Fruit fly (Drosophila melanogaster) whole organism, embryonic: Measurements from ENCODE around the gene CG11997.

Experiments used
- Aef1 ChIP-seq: fragments of 200-800 bp; sonication (Bioruptor generic); IDR thresholded peaks from 3 replicates; pipeline ENCODE4 v1.3.6; 2022; ENCODE audit warnings: missing biosample characterization, missing genetic modification characterization
- Asciz ChIP-seq: fragments of 200-800 bp; sonication (Bioruptor generic); optimal IDR thresholded peaks from 2 replicates; lab custom pipeline; 2017; ENCODE audit warnings: missing biosample characterization, mild to moderate bottlenecking, missing genetic modification characterization, missing genetic modification reagents
- BEAF-32 ChIP-seq: fragments of 200-800 bp; sonication (Bioruptor generic); optimal IDR thresholded peaks from 3 replicates; lab custom pipeline; 2017; ENCODE audit warnings: missing biosample characterization, missing genetic modification characterization, mild to moderate bottlenecking, moderate library complexity, missing genetic modification reagents
- CG10274 ChIP-seq: fragments of 200-800 bp; sonication (Bioruptor generic); optimal IDR thresholded peaks from 3 replicates; lab custom pipeline; 2017; ENCODE audit warnings: missing biosample characterization, mild to moderate bottlenecking, missing genetic modification characterization
- CG11093 ChIP-seq: fragments of 200-800 bp; sonication (Bioruptor generic); IDR thresholded peaks from 3 replicates; pipeline ENCODE4 v1.3.6; 2022; ENCODE audit warnings: missing biosample characterization, missing genetic modification characterization
- CG11504 ChIP-seq: fragments of 200-800 bp; sonication (Bioruptor generic); optimal IDR thresholded peaks from 3 replicates; lab custom pipeline; 2019; ENCODE audit warnings: missing biosample characterization, mild to moderate bottlenecking, missing genetic modification characterization, moderate library complexity
- CG11723 ChIP-seq: fragments of 200-800 bp; sonication (Bioruptor generic); optimal IDR thresholded peaks from 2 replicates; lab custom pipeline; 2017; ENCODE audit warnings: missing biosample characterization, mild to moderate bottlenecking, missing genetic modification characterization
- CG13424 ChIP-seq: fragments of 200-800 bp; sonication (Bioruptor generic); optimal IDR thresholded peaks from 2 replicates; lab custom pipeline; 2019; ENCODE audit warnings: missing biosample characterization, mild to moderate bottlenecking, missing genetic modification characterization, moderate library complexity
- CG15269 ChIP-seq: fragments of 200-800 bp; sonication (Bioruptor generic); optimal IDR thresholded peaks from 2 replicates; lab custom pipeline; 2018; ENCODE audit warnings: missing biosample characterization, mild to moderate bottlenecking, missing genetic modification characterization, moderate library complexity
- CG15514 ChIP-seq: fragments of 200-800 bp; sonication (Bioruptor generic); optimal IDR thresholded peaks from 3 replicates; lab custom pipeline; 2017; ENCODE audit warnings: missing biosample characterization, missing genetic modification characterization, mild to moderate bottlenecking, moderate library complexity, missing genetic modification reagents
- CG15696 ChIP-seq: fragments of 200-800 bp; sonication (Bioruptor generic); optimal IDR thresholded peaks from 2 replicates; lab custom pipeline; 2019; ENCODE audit warnings: missing biosample characterization, mild to moderate bottlenecking, missing genetic modification characterization, moderate library complexity
- CG2116 ChIP-seq: fragments of 200-800 bp; sonication (Bioruptor generic); optimal IDR thresholded peaks from 3 replicates; lab custom pipeline; 2018; ENCODE audit warnings: missing biosample characterization, mild to moderate bottlenecking, missing genetic modification characterization
- CG2202 ChIP-seq: fragments of 200-800 bp; sonication (Bioruptor generic); optimal IDR thresholded peaks from 2 replicates; lab custom pipeline; 2018; ENCODE audit warnings: missing biosample characterization, mild to moderate bottlenecking, missing genetic modification characterization
- CG2712 ChIP-seq: fragments of 200-800 bp; optimal IDR thresholded peaks from 3 replicates; lab custom pipeline; 2019; ENCODE audit warnings: missing biosample characterization, mild to moderate bottlenecking, missing genetic modification characterization, moderate library complexity
- CG7556 ChIP-seq: fragments of 200-800 bp; sonication (Bioruptor generic); optimal IDR thresholded peaks from 2 replicates; lab custom pipeline; 2017; ENCODE audit warnings: missing biosample characterization, mild to moderate bottlenecking, missing genetic modification characterization
- CG9215 ChIP-seq: fragments of 200-800 bp; sonication (Bioruptor generic); IDR thresholded peaks from 2 replicates; pipeline ENCODE4 v1.3.6; 2022; ENCODE audit warnings: missing biosample characterization, missing genetic modification characterization
- CoRest ChIP-seq: fragments of 200-800 bp; sonication (Bioruptor generic); optimal IDR thresholded peaks from 3 replicates; lab custom pipeline; 2018; ENCODE audit warnings: missing biosample characterization, mild to moderate bottlenecking, missing genetic modification characterization, moderate library complexity
- Deaf1 ChIP-seq: fragments of 200-800 bp; optimal IDR thresholded peaks from 3 replicates; lab custom pipeline; 2019; ENCODE audit warnings: missing biosample characterization, mild to moderate bottlenecking, missing genetic modification characterization, moderate library complexity
- E2f2 ChIP-seq: fragments of 200-800 bp; sonication (Bioruptor generic); IDR thresholded peaks from 2 replicates; pipeline ENCODE4 v1.3.6; 2022; ENCODE audit warnings: missing biosample characterization, missing genetic modification characterization
- Eip74EF ChIP-seq, 2 experiments: fragments of 200-800 bp in 1 of 2; fragments of >200 bp in 1 of 2; sonication (Bioruptor generic) in 1 of 2; optimal IDR thresholded peaks; 2 replicates each; lab custom pipeline; 2017 to 2019; ENCODE audit warnings: missing biosample characterization in 2 of 2, missing genetic modification characterization in 2 of 2, mild to moderate bottlenecking in 1 of 2, moderate library complexity in 1 of 2
- Hr3 ChIP-seq: fragments of 200-800 bp; sonication (Bioruptor generic); optimal IDR thresholded peaks from 3 replicates; lab custom pipeline; 2016; ENCODE audit warnings: missing biosample characterization, missing genetic modification characterization
- Hr39 ChIP-seq: fragments of >200 bp; optimal IDR thresholded peaks from 2 replicates; lab custom pipeline; 2017
- Pdp1 ChIP-seq, 2 experiments: fragments of 200-800 bp; sonication (Bioruptor generic); optimal IDR thresholded peaks; 3 replicates each; lab custom pipeline; 2016; ENCODE audit warnings: missing biosample characterization in 2 of 2, missing genetic modification characterization in 2 of 2, mild to moderate bottlenecking in 1 of 2, moderate library complexity in 1 of 2
- Ravus ChIP-seq: fragments of 200-800 bp; sonication (Bioruptor generic); IDR thresholded peaks from 2 replicates; pipeline ENCODE4 v1.3.6; 2022; ENCODE audit warnings: missing biosample characterization, missing genetic modification characterization
- Sox102F ChIP-seq: fragments of 200-800 bp; sonication (Bioruptor generic); optimal IDR thresholded peaks from 2 replicates; lab custom pipeline; 2018; ENCODE audit warnings: missing biosample characterization, mild to moderate bottlenecking, missing genetic modification characterization, moderate library complexity
- Ssrp ChIP-seq: fragments of 200-800 bp; sonication (Bioruptor generic); optimal IDR thresholded peaks from 2 replicates; lab custom pipeline; 2018; ENCODE audit warnings: missing biosample characterization, mild to moderate bottlenecking, missing genetic modification characterization, moderate library complexity
- aop ChIP-seq: fragments of 200-800 bp; sonication (Bioruptor generic); IDR thresholded peaks from 2 replicates; pipeline ENCODE4 v1.3.6; 2022; ENCODE audit warnings: missing biosample characterization, missing genetic modification characterization
- az2 ChIP-seq: fragments of 200-800 bp; sonication (Bioruptor generic); optimal IDR thresholded peaks from 3 replicates; lab custom pipeline; 2016; ENCODE audit warnings: missing biosample characterization, missing genetic modification characterization
- dysf ChIP-seq: fragments of 200-800 bp; sonication (Bioruptor generic); IDR thresholded peaks from 3 replicates; pipeline ENCODE4 v1.3.6; 2022; ENCODE audit warnings: missing biosample characterization, missing genetic modification characterization
- gsb-n ChIP-seq: fragments of 200-800 bp; sonication (Bioruptor generic); optimal IDR thresholded peaks from 3 replicates; lab custom pipeline; 2018; ENCODE audit warnings: missing biosample characterization, mild to moderate bottlenecking, missing genetic modification characterization
- ind ChIP-seq: fragments of 200-800 bp; sonication (Bioruptor generic); optimal IDR thresholded peaks from 3 replicates; lab custom pipeline; 2016; ENCODE audit warnings: missing biosample characterization, missing genetic modification characterization
- lbe ChIP-seq: fragments of 200-800 bp; sonication (Bioruptor generic); optimal IDR thresholded peaks from 2 replicates; lab custom pipeline; 2016; ENCODE audit warnings: missing biosample characterization, mild to moderate bottlenecking, missing genetic modification characterization
- lov ChIP-seq, 2 experiments: fragments of 200-800 bp in 1 of 2; fragments of >200 bp in 1 of 2; sonication (Bioruptor generic) in 1 of 2; IDR thresholded peaks in 1 of 2; optimal IDR thresholded peaks in 1 of 2; 2 replicates in 1 of 2; 3 replicates in 1 of 2; pipeline versions ENCODE4 v1.3.6 to Lab custom; 2017 to 2022; ENCODE audit warnings: missing biosample characterization in 1 of 2, missing genetic modification characterization in 1 of 2
- nmo ChIP-seq: fragments of 200-800 bp; sonication (Bioruptor generic); optimal IDR thresholded peaks from 2 replicates; lab custom pipeline; 2018; ENCODE audit warnings: missing biosample characterization, mild to moderate bottlenecking, missing genetic modification characterization, moderate library complexity
- pros ChIP-seq: fragments of 200-800 bp; sonication (Bioruptor generic); optimal IDR thresholded peaks from 3 replicates; lab custom pipeline; 2019; ENCODE audit warnings: missing biosample characterization, mild to moderate bottlenecking, missing genetic modification characterization, moderate library complexity
- repo ChIP-seq: fragments of 200-800 bp; sonication (Bioruptor generic); optimal IDR thresholded peaks from 2 replicates; lab custom pipeline; 2016; ENCODE audit warnings: missing biosample characterization, missing genetic modification characterization
- schlank ChIP-seq: fragments of 200-800 bp; sonication (Bioruptor generic); optimal IDR thresholded peaks from 2 replicates; lab custom pipeline; 2018; ENCODE audit warnings: missing biosample characterization, mild to moderate bottlenecking, missing genetic modification characterization
- scrt ChIP-seq: fragments of 200-800 bp; sonication (Bioruptor generic); optimal IDR thresholded peaks from 2 replicates; lab custom pipeline; 2018; ENCODE audit warnings: missing biosample characterization, mild to moderate bottlenecking, missing genetic modification characterization, moderate library complexity
- sens ChIP-seq: fragments of 200-800 bp; sonication (Bioruptor generic); peaks from one replicate; lab custom pipeline; 2016; ENCODE audit warnings: missing biosample characterization, missing genetic modification characterization
- slbo ChIP-seq: fragments of 200-800 bp; sonication (Bioruptor generic); IDR thresholded peaks from 2 replicates; pipeline ENCODE4 v1.3.6; 2022; ENCODE audit warnings: missing biosample characterization, missing genetic modification characterization
- sqz ChIP-seq: fragments of 200-800 bp; sonication (Bioruptor generic); optimal IDR thresholded peaks from 3 replicates; lab custom pipeline; 2018; ENCODE audit warnings: missing biosample characterization, mild to moderate bottlenecking, missing genetic modification characterization
- tio ChIP-seq: fragments of 200-800 bp; sonication (Bioruptor generic); optimal IDR thresholded peaks from 2 replicates; lab custom pipeline; 2017; ENCODE audit warnings: missing biosample characterization, missing genetic modification characterization, inconsistent platforms
- trh ChIP-seq: fragments of 200-800 bp; sonication (Bioruptor generic); optimal IDR thresholded peaks from 2 replicates; lab custom pipeline; 2016; ENCODE audit warnings: missing biosample characterization, missing genetic modification characterization
- ttk ChIP-seq: fragments of 200-800 bp; sonication (Bioruptor generic); IDR thresholded peaks from 2 replicates; pipeline ENCODE4 v2.1.2; 2022; ENCODE audit warnings: missing biosample characterization, missing genetic modification characterization
- vfl ChIP-seq: fragments of 200-800 bp; sonication (Bioruptor generic); optimal IDR thresholded peaks from 2 replicates; lab custom pipeline; 2016; ENCODE audit warnings: missing biosample characterization, missing genetic modification characterization

CG11997 gene

DNA sequence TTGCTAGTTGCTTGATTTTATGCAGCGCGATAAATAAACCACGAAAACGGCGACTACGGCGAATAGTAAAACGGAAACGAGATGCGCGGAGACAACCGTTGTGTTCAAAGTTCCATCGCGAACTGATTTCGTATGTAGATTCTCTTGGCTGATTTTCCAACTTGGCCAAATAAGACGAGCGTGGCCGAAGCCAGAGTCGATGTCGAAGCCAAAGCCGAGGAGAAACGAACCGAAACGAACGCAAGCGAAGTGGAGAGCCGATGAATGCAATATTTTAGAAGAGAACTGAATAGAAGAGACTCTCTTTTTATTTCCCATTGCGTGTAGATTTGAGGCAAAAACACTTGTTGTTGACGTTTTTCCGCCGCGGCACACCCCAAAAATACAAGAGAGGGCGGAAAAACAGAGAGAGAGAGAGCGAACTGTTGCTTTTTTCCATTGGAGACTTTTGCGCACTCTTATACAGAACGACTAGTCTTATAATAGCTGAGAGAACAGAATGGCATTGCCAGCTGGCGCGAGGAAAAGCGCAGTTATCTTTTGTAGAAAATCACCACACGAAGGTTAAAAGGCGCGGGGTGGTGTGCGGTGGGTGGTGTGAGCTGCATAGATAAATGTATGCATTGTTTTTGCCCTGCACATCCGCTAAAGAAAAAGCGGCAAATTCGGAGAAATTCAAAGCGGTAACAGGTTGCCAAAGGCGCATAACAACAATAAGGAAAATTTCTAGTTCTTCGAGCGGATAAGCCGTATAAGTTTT, 19.3 kb upstream of the CG11997 start (continued):
- TF ChIP-seq trh (GFP tag; lab: Kevin White, UChicago) (no peak), Ravus (GFP tag; lab: Robert Waterston, UW) (no peak), CG11504 (tag; lab: Kevin White, UChicago) (peak; percentile 82), Deaf1 (peak; percentile 100), CG11723 (GFP tag; lab: Kevin White, UChicago) (no peak), vfl (GFP tag; lab: Kevin White, UChicago) (no peak), slbo (GFP tag; lab: Robert Waterston, UW) (no peak), E2f2 (GFP tag; lab: Robert Waterston, UW) (0 out of 2 replicates have a peak, but pooled peaks have one; percentile 18), lov (optimal IDR thresholded peaks at IDR 0.05; lab: Kevin White, UChicago) (no peak), lov (GFP tag; IDR thresholded peaks at IDR 0.05; lab: Robert Waterston, UW) (peak; percentile 65; the same call in 1 of the 3 replicates), scrt (peak; percentile 99)

DNA sequence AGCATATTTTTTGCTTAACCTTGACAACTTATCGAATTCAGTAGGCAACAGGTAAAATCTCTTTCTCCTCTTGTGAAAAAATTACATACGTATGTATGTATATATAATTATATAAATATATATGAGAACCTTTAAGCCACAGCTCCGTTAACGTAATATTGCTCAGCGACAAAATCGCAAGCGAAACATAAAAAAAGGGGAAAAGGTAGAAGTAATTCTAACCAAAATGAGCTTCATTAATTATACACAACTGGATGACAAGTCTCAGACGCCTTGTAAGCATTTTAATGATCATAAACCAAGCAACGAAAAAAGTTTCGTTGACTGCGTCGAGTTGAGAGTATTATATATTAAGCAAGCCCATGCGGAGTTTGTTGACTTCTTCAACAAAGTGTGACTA, 18.4 kb upstream of the CG11997 start:
- peak; percentile 25 for TF ChIP-seq gsb-n (tag; lab: Kevin White, UChicago)
- TF ChIP-seq CG7556, result no peak

DNA sequence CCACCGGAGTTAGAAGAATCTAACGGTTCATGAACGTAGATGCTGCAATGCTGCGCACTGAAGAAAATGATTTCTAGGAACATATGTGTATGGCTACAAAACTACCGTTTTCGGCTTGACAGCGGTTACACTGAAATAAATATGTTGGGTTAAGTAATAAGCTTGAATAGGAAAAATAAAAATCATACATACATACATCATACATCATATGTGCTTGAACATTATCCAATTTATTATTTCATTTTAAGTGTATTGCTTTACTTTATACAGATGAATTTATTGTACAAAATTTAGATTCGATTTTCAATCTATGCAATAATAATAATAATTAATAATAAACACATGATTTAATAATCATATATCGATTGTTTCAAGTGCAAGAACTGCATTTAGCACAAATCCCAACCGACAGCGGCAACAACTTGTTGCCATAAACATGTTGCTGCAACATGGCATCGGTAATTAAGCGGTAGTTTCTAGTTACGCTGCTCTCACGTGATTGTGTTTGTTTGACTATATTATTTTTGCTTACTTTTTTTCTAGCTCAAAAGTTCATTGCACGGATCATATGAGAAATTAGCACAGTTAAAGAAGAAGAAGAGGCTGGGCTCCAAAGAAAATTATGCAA, 17.4 kb upstream of the CG11997 start:
- TF ChIP-seq ind (GFP tag; lab: Kevin White, UChicago) (no peak), BEAF-32 (GFP tag; lab: Kevin White, UChicago) (no peak), Ssrp (tag; lab: Kevin White, UChicago) (peak; percentile 53), CG10274 (GFP tag; lab: Kevin White, UChicago) (no peak), CG2712 (peak; percentile 76), Sox102F (GFP tag; lab: Kevin White, UChicago) (peak; percentile 52), CG13424 (tag; lab: Kevin White, UChicago) (peak; percentile 24), aop (GFP tag; lab: Robert Waterston, UW) (no peak), CG15696 (tag; lab: Kevin White, UChicago) (no peak), Asciz (GFP tag; lab: Kevin White, UChicago) (peak; percentile 1), pros (no peak), az2 (GFP tag; lab: Kevin White, UChicago) (peak; percentile 28), nmo (peak; percentile 68), sqz (no peak), CoRest (tag; lab: Kevin White, UChicago) (peak; percentile 26), CG15514 (GFP tag; lab: Kevin White, UChicago) (no peak), CG11093 (no peak), CG2202 (tag; lab: Kevin White, UChicago) (peak; percentile 26), lbe (GFP tag; lab: Kevin White, UChicago) (no peak), repo (GFP tag; lab: Kevin White, UChicago) (no peak), Eip74EF (GFP tag; optimal IDR thresholded peaks at IDR 0.05; lab: Kevin White, UChicago) (no peak), ttk (no peak), Hr3 (GFP tag; lab: Kevin White, UChicago) (no peak), CG2116 (no peak), dysf (no peak), schlank (tag; lab: Kevin White, UChicago) (no peak), tio (GFP tag; lab: Kevin White, UChicago) (peak; percentile 8), Pdp1 (GFP tag; optimal IDR thresholded peaks at IDR 0.05; lab: Kevin White, UChicago) (no peak), Hr39 (lab: Kevin White, UChicago) (no peak), sens (GFP tag; lab: Kevin White, UChicago) (peak; percentile 76), Aef1 (GFP tag; lab: Robert Waterston, UW) (no peak), CG9215 (GFP tag; lab: Robert Waterston, UW) (no peak), CG15269 (tag; lab: Kevin White, UChicago) (no peak)
